Worm (Caenorhabditis elegans) whole organism, late embryonic: ENCODE results near the gene ags-3.

Experiments
- ama-1 ChIP-seq: fragments of 150-350 bp; optimal IDR thresholded peaks from 2 replicates; lab custom pipeline; 2014
- ceh-19 ChIP-seq: fragments of 200-800 bp; sonication (Bioruptor generic); optimal IDR thresholded peaks from 2 replicates; lab custom pipeline; 2018; ENCODE audit warnings: mild to moderate bottlenecking, missing genetic modification characterization, missing compliant biosample characterization
- ceh-2 ChIP-seq: sonication (generic microtip); optimal IDR thresholded peaks from 2 replicates; lab custom pipeline; 2016; ENCODE audit warnings: missing genotype, missing genetic modification characterization, missing compliant biosample characterization
- ceh-22 ChIP-seq: sonication (generic microtip); optimal IDR thresholded peaks from 2 replicates; lab custom pipeline; 2017; ENCODE audit warnings: missing biosample characterization, missing genetic modification characterization
- dve-1 ChIP-seq: sonication (generic microtip); optimal IDR thresholded peaks from 2 replicates; lab custom pipeline; 2017; ENCODE audit warnings: antibody characterized with exemption, mild to moderate bottlenecking, missing genetic modification characterization, missing compliant biosample characterization
- elt-4 ChIP-seq: sonication (generic microtip); optimal IDR thresholded peaks from 2 replicates; lab custom pipeline; 2016; ENCODE audit warnings: missing genetic modification characterization, missing compliant biosample characterization
- nfya-1 ChIP-seq: sonication (generic microtip); optimal IDR thresholded peaks from 2 replicates; lab custom pipeline; 2017; ENCODE audit warnings: missing genetic modification characterization, mild to moderate bottlenecking, missing compliant biosample characterization, antibody characterized with exemption, moderate library complexity
- pag-3 ChIP-seq: sonication (generic microtip); optimal IDR thresholded peaks from 2 replicates; lab custom pipeline; 2016; ENCODE audit warnings: missing compliant biosample characterization, missing genetic modification characterization, borderline replicate concordance
- pax-1 ChIP-seq: fragments of 150-350 bp; optimal IDR thresholded peaks from 2 replicates; lab custom pipeline; 2014; ENCODE audit warnings: missing biosample characterization, missing genetic modification characterization

DNA sequence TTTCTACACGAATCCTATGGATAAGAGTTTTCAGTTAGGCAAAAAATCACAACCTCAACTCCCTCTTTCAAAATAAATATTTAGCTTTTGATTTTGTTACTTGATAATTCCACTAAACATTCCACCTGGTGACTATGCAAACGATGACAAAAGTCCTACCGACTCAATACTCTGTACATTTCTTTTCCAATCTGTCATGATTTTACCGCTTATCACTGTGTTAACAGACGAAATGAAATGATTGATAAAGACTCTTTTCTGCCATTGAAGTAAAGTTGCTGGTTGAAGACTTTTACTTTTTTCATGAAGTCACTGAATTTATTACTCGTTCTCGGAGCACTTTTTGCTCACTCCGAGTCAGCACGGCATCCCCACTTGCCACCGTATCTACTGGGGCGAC lies 25.8 kb upstream of the ags-3 start, which contains the start of gene C26B9.5:
- no peak for TF ChIP-seq dve-1 (tag; lab: Kevin White, UChicago)
- TF ChIP-seq elt-4 (tag; lab: Kevin White, UChicago): no peak
- TF ChIP-seq ama-1: no peak
- TF ChIP-seq pax-1 (tag; lab: Kevin White, UChicago): no peak
- TF ChIP-seq ceh-19 (GFP tag; lab: Kevin White, UChicago): no peak
- TF ChIP-seq ceh-22 (tag; lab: Kevin White, UChicago): no peak
- TF ChIP-seq pag-3 (tag; lab: Kevin White, UChicago): no peak
- TF ChIP-seq ceh-2: no peak
- no peak for TF ChIP-seq nfya-1 (tag; lab: Kevin White, UChicago)
